Worm (Caenorhabditis elegans) whole organism, dauer: ENCODE results near the gene act-4.

Experiments used
- unc-62 ChIP-seq: sonication (generic microtip); optimal IDR thresholded peaks from 2 replicates; lab custom pipeline; 2017; ENCODE audit warnings: missing biosample characterization, missing genetic modification reagents, missing genetic modification characterization

Gene act-4

ce11 chrX:4997548-4998087 lies 37.2 kb downstream of the act-4 start, which contains the start of gene ZC8.6:
ZC8.6 (minus strand) TSS chrX:4997598.
- TF ChIP-seq unc-62 (GFP tag; lab: Kevin White, UChicago) = no peak

ce11 chrX:4998875-4999274 lies 38.5 kb downstream of the act-4 start, which contains the start of gene set-30:
set-30 (plus strand) TSS chrX:4999270.
- TF ChIP-seq unc-62 (GFP tag; lab: Kevin White, UChicago) = no peak

- no peak for TF ChIP-seq unc-62 (GFP tag; lab: Kevin White, UChicago)
These were observed 44.5 kb downstream of the act-4 start, which contains the start of gene hsd-2 for ce11 chrX:5004940-5005339. hsd-2 (plus strand) TSS chrX:5005240.

ce11 chrX:5006972-5007371 lies 46.6 kb downstream of the act-4 start:
- no peak for TF ChIP-seq unc-62 (GFP tag; lab: Kevin White, UChicago)

- no peak for TF ChIP-seq unc-62 (GFP tag; lab: Kevin White, UChicago)
These were observed 48.6 kb downstream of the act-4 start, which contains the start of gene hsd-3 for ce11 chrX:5009000-5009399. hsd-3 (plus strand) TSS chrX:5009300.

ce11 chrX:5013826-5014225 lies 53.4 kb downstream of the act-4 start, which contains the start of gene ZC449.7:
ZC449.7 (plus strand) TSS chrX:5014074.
- TF ChIP-seq unc-62 (GFP tag; lab: Kevin White, UChicago) = no peak
